Fruit fly (Drosophila melanogaster) whole organism, embryonic: Measurements from ENCODE around the gene mRpL20.

ENCODE experiments used
- CG10147 ChIP-seq: fragments of 200-800 bp; sonication (Bioruptor generic); optimal IDR thresholded peaks from 2 replicates; lab custom pipeline; 2019; ENCODE audit warnings: missing biosample characterization, mild to moderate bottlenecking, missing genetic modification characterization, moderate library complexity
- CG10462 ChIP-seq: fragments of 200-800 bp; sonication (Bioruptor generic); optimal IDR thresholded peaks from 2 replicates; lab custom pipeline; 2016; ENCODE audit warnings: missing biosample characterization, missing genetic modification characterization
- CG12391 ChIP-seq: fragments of 200-800 bp; sonication (Bioruptor generic); optimal IDR thresholded peaks from 3 replicates; lab custom pipeline; 2018; ENCODE audit warnings: missing biosample characterization, mild to moderate bottlenecking, missing genetic modification characterization, moderate library complexity
- CG13894 ChIP-seq: fragments of 200-800 bp; sonication (Bioruptor generic); optimal IDR thresholded peaks from 3 replicates; lab custom pipeline; 2018; ENCODE audit warnings: missing biosample characterization, mild to moderate bottlenecking, missing genetic modification characterization, moderate library complexity
- CG15479 ChIP-seq: fragments of 200-800 bp; sonication (Bioruptor generic); optimal IDR thresholded peaks from 3 replicates; lab custom pipeline; 2019; ENCODE audit warnings: missing biosample characterization, mild to moderate bottlenecking, missing genetic modification characterization, moderate library complexity
- CG16815 ChIP-seq: fragments of 200-800 bp; sonication (Bioruptor generic); optimal IDR thresholded peaks from 3 replicates; lab custom pipeline; 2017; ENCODE audit warnings: missing biosample characterization, mild to moderate bottlenecking, missing genetic modification characterization
- CG18262 ChIP-seq: fragments of 200-800 bp; optimal IDR thresholded peaks from 3 replicates; lab custom pipeline; 2019; ENCODE audit warnings: missing biosample characterization, mild to moderate bottlenecking, missing genetic modification characterization, moderate library complexity
- CG18619 ChIP-seq: fragments of 200-800 bp; sonication (Bioruptor generic); optimal IDR thresholded peaks from 3 replicates; lab custom pipeline; 2017; ENCODE audit warnings: missing biosample characterization, mild to moderate bottlenecking, missing genetic modification characterization
- CG2129 ChIP-seq: fragments of 200-800 bp; sonication (Bioruptor generic); IDR thresholded peaks from 2 replicates; pipeline ENCODE4 v1.3.6; 2022; ENCODE audit warnings: missing biosample characterization, missing genetic modification characterization; ENCODE audit not compliant: partially characterized antibody
- CG31224 ChIP-seq: fragments of 200-800 bp; sonication (Bioruptor generic); IDR thresholded peaks from 2 replicates; pipeline ENCODE4 v1.3.6; 2022; ENCODE audit warnings: missing biosample characterization, missing genetic modification characterization
- CG33557 ChIP-seq: fragments of 200-800 bp; sonication (Bioruptor generic); optimal IDR thresholded peaks from 2 replicates; lab custom pipeline; 2019; ENCODE audit warnings: missing biosample characterization, mild to moderate bottlenecking, missing genetic modification characterization, moderate library complexity
- CG4617 ChIP-seq: fragments of 200-800 bp; sonication (Bioruptor generic); optimal IDR thresholded peaks from 3 replicates; lab custom pipeline; 2016; ENCODE audit warnings: missing biosample characterization, missing genetic modification characterization, borderline replicate concordance
- CG6254 ChIP-seq: fragments of 200-800 bp; sonication (Bioruptor generic); optimal IDR thresholded peaks from 3 replicates; lab custom pipeline; 2017; ENCODE audit warnings: mild to moderate bottlenecking, missing biosample characterization, missing genetic modification reagents, missing genetic modification characterization
- CG6813 ChIP-seq: fragments of 200-800 bp; sonication (Bioruptor generic); optimal IDR thresholded peaks from 2 replicates; lab custom pipeline; 2017; ENCODE audit warnings: missing biosample characterization, missing genetic modification characterization, mild to moderate bottlenecking, moderate library complexity, missing genetic modification reagents
- CG7839 ChIP-seq: fragments of 200-800 bp; sonication (Bioruptor generic); optimal IDR thresholded peaks from 3 replicates; lab custom pipeline; 2018; ENCODE audit warnings: missing biosample characterization, mild to moderate bottlenecking, missing genetic modification characterization, moderate library complexity
- CG8290 ChIP-seq, 3 experiments: fragments of 200-800 bp; sonication (Bioruptor generic); optimal IDR thresholded peaks; 2 replicates each; lab custom pipeline; 2016 to 2019; ENCODE audit warnings: missing biosample characterization in 3 of 3, missing genetic modification characterization in 3 of 3, mild to moderate bottlenecking in 2 of 3, moderate library complexity in 1 of 3
- Camta ChIP-seq: fragments of 200-800 bp; sonication (Bioruptor generic); optimal IDR thresholded peaks from 2 replicates; lab custom pipeline; 2016; ENCODE audit warnings: missing biosample characterization, missing genetic modification characterization
- Dek ChIP-seq: fragments of 200-800 bp; sonication (Bioruptor generic); optimal IDR thresholded peaks from 3 replicates; lab custom pipeline; 2019; ENCODE audit warnings: missing biosample characterization, mild to moderate bottlenecking, missing genetic modification characterization, moderate library complexity
- Dll ChIP-seq: fragments of 200-800 bp; sonication (Bioruptor generic); IDR thresholded peaks from 4 replicates; pipeline ENCODE4 v1.3.6; 2022; ENCODE audit warnings: missing biosample characterization, missing genetic modification characterization; ENCODE audit not compliant: partially characterized antibody
- Dref ChIP-seq: fragments of 200-800 bp; sonication (Bioruptor generic); IDR thresholded peaks from 2 replicates; pipeline ENCODE4 v1.3.6; 2022; ENCODE audit warnings: missing biosample characterization, missing genetic modification characterization
- E2f1 ChIP-seq: fragments of 200-800 bp; sonication (Bioruptor generic); IDR thresholded peaks from 2 replicates; pipeline ENCODE4 v1.3.6; 2022; ENCODE audit warnings: missing biosample characterization, missing genetic modification characterization
- HLH54F ChIP-seq: fragments of 200-800 bp; sonication (Bioruptor generic); optimal IDR thresholded peaks from 3 replicates; lab custom pipeline; 2016; ENCODE audit warnings: missing biosample characterization, missing genetic modification characterization
- Opbp ChIP-seq: fragments of 200-800 bp; sonication (Bioruptor generic); IDR thresholded peaks from 3 replicates; pipeline ENCODE4 v1.3.6; 2022; ENCODE audit warnings: missing biosample characterization, missing genetic modification characterization; ENCODE audit not compliant: partially characterized antibody
- Xbp1 ChIP-seq: fragments of 200-800 bp; sonication (Bioruptor generic); optimal IDR thresholded peaks from 3 replicates; lab custom pipeline; 2016; ENCODE audit warnings: missing biosample characterization, mild to moderate bottlenecking, missing genetic modification characterization
- YL-1 ChIP-seq: fragments of 200-800 bp; sonication (Bioruptor generic); optimal IDR thresholded peaks from 3 replicates; lab custom pipeline; 2017; ENCODE audit warnings: missing biosample characterization, mild to moderate bottlenecking, missing genetic modification characterization
- ato ChIP-seq: fragments of 200-800 bp; sonication (Bioruptor generic); IDR thresholded peaks from 2 replicates; pipeline ENCODE4 v1.3.6; 2022; ENCODE audit warnings: missing biosample characterization, missing genetic modification characterization; ENCODE audit not compliant: partially characterized antibody
- az2 ChIP-seq: fragments of 200-800 bp; sonication (Bioruptor generic); optimal IDR thresholded peaks from 3 replicates; lab custom pipeline; 2016; ENCODE audit warnings: missing biosample characterization, missing genetic modification characterization
- bbx ChIP-seq: fragments of 200-800 bp; sonication (Bioruptor generic); IDR thresholded peaks from 2 replicates; pipeline ENCODE4 v1.3.6; 2022; ENCODE audit warnings: missing biosample characterization, missing genetic modification characterization; ENCODE audit not compliant: partially characterized antibody
- btn ChIP-seq: fragments of 200-800 bp; sonication (Bioruptor generic); optimal IDR thresholded peaks from 2 replicates; lab custom pipeline; 2016; ENCODE audit warnings: missing biosample characterization, missing genetic modification characterization
- cato ChIP-seq: fragments of 200-800 bp; sonication (Bioruptor generic); optimal IDR thresholded peaks from 2 replicates; lab custom pipeline; 2016; ENCODE audit warnings: missing biosample characterization, missing genetic modification characterization, borderline replicate concordance
- corto ChIP-seq: fragments of 200-800 bp; sonication (Bioruptor generic); optimal IDR thresholded peaks from 2 replicates; lab custom pipeline; 2016; ENCODE audit warnings: missing biosample characterization, mild to moderate bottlenecking, missing genetic modification characterization, moderate library complexity
- crp ChIP-seq, 2 experiments: fragments of 200-800 bp; sonication (Bioruptor generic); optimal IDR thresholded peaks; 2 replicates in 1 of 2; 3 replicates in 1 of 2; lab custom pipeline; 2017; ENCODE audit warnings: missing biosample characterization in 2 of 2, missing genetic modification characterization in 2 of 2, mild to moderate bottlenecking in 1 of 2, moderate library complexity in 1 of 2
- dm ChIP-seq: fragments of 200-800 bp; sonication (Bioruptor generic); optimal IDR thresholded peaks from 3 replicates; lab custom pipeline; 2016; ENCODE audit warnings: missing biosample characterization, missing genetic modification characterization
- ftz-f1 ChIP-seq: fragments of 200-800 bp; sonication (Bioruptor generic); optimal IDR thresholded peaks from 2 replicates; lab custom pipeline; 2016; ENCODE audit warnings: missing biosample characterization, missing genetic modification characterization
- gro ChIP-seq: fragments of 200-800 bp; sonication (Bioruptor generic); optimal IDR thresholded peaks from 2 replicates; lab custom pipeline; 2016; ENCODE audit warnings: missing biosample characterization, missing genetic modification characterization
- maf-S ChIP-seq: fragments of 200-800 bp; sonication (Bioruptor generic); optimal IDR thresholded peaks from 2 replicates; lab custom pipeline; 2016; ENCODE audit warnings: missing biosample characterization, missing genetic modification characterization
- nau ChIP-seq: fragments of 200-800 bp; sonication (Bioruptor generic); optimal IDR thresholded peaks from 3 replicates; lab custom pipeline; 2017; ENCODE audit warnings: missing biosample characterization, mild to moderate bottlenecking, missing genetic modification characterization, missing genetic modification reagents
- onecut ChIP-seq: fragments of 200-800 bp; sonication (Bioruptor generic); IDR thresholded peaks from 2 replicates; pipeline ENCODE4 v1.3.6; 2022; ENCODE audit warnings: missing biosample characterization, missing genetic modification characterization
- pita ChIP-seq: fragments of 200-800 bp; sonication (Bioruptor generic); optimal IDR thresholded peaks from 2 replicates; lab custom pipeline; 2017; ENCODE audit warnings: missing biosample characterization, mild to moderate bottlenecking, missing genetic modification characterization
- pzg ChIP-seq: fragments of 200-800 bp; sonication (Bioruptor generic); optimal IDR thresholded peaks from 3 replicates; lab custom pipeline; 2018; ENCODE audit warnings: missing biosample characterization, mild to moderate bottlenecking, missing genetic modification characterization, moderate library complexity
- repo ChIP-seq: fragments of 200-800 bp; sonication (Bioruptor generic); optimal IDR thresholded peaks from 2 replicates; lab custom pipeline; 2016; ENCODE audit warnings: missing biosample characterization, missing genetic modification characterization
- ro ChIP-seq: fragments of 200-800 bp; sonication (Bioruptor generic); IDR thresholded peaks from 2 replicates; pipeline ENCODE4 v1.3.6; 2022; ENCODE audit warnings: missing biosample characterization, missing genetic modification characterization
- slou ChIP-seq: fragments of 200-800 bp; sonication (Bioruptor generic); optimal IDR thresholded peaks from 3 replicates; lab custom pipeline; 2016; ENCODE audit warnings: missing biosample characterization, missing genetic modification characterization
- stc ChIP-seq: fragments of 200-800 bp; sonication (Bioruptor generic); IDR thresholded peaks from 2 replicates; pipeline ENCODE4 v1.3.6; 2022; ENCODE audit warnings: missing biosample characterization, missing genetic modification characterization
- tx ChIP-seq: fragments of 200-800 bp; sonication (Bioruptor generic); optimal IDR thresholded peaks from 2 replicates; lab custom pipeline; 2016; ENCODE audit warnings: missing biosample characterization, missing genetic modification characterization
- wor ChIP-seq: fragments of 200-800 bp; sonication (Bioruptor generic); IDR thresholded peaks from 2 replicates; pipeline ENCODE4 v1.3.6; 2022; ENCODE audit warnings: missing biosample characterization, missing genetic modification characterization
- zf30C ChIP-seq: fragments of 200-800 bp; sonication (Bioruptor generic); optimal IDR thresholded peaks from 3 replicates; lab custom pipeline; 2018; ENCODE audit warnings: missing biosample characterization, mild to moderate bottlenecking, missing genetic modification characterization

mRpL20 gene

DNA sequence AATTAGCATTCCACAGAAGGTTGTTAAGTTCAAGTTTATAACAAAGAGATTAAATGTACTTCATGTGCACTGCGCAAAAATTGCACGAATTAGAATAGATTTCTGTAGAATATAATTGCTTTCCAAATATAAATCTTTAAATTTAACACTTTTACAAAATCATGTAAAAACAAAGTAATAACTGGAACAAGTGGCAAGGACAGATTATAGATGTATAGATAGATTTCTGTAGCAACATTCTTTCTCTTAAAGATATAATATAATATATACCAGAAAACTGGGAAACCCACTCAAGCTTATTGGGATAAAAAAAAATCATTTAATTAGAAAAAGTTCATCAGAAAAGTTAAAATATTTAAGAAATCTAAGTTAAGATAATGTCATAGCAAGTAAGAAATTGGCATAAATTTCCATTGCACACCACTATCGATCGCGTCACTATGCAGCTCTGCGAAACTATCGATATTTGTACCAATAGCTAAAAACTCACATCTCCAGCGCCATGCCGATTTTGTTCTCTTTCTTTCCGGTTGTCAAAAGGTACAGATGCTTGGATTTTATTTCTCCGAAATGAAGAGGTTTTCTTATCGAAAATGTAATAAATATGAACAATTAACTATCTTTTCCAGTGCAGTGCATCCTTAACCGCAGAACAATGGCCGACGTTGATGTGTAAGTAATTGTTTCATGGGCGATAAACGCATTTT lies 5.3 kb upstream of the mRpL20 start, which contains the start of gene RpS12 (continued):
- TF ChIP-seq az2 (GFP tag; lab: Kevin White, UChicago) (peak; percentile 48), Dref (GFP tag; lab: Robert Waterston, UW) (peak; percentile 92), Dek (peak; percentile 64), CG6254 (GFP tag; lab: Kevin White, UChicago) (peak; percentile 42), CG2129 (GFP tag; lab: Robert Waterston, UW) (peak; percentile 52), cato (GFP tag; lab: Kevin White, UChicago) (peak; percentile 58), slou (GFP tag; lab: Kevin White, UChicago) (peak; percentile 65), corto (GFP tag; lab: Kevin White, UChicago) (no peak), CG10147 (GFP tag; lab: Kevin White, UChicago) (peak; percentile 28), CG33557 (peak; percentile 34), CG4617 (GFP tag; lab: Kevin White, UChicago) (peak; percentile 48), bbx (peak; percentile 88), ro (GFP tag; lab: Robert Waterston, UW) (no peak), tx (GFP tag; lab: Kevin White, UChicago) (peak; percentile 51), ato (GFP tag; lab: Robert Waterston, UW) (peak; percentile 85), nau (GFP tag; lab: Kevin White, UChicago) (peak; percentile 81), YL-1 (GFP tag; lab: Kevin White, UChicago) (peak; percentile 86), crp (GFP tag; optimal IDR thresholded peaks at IDR 0.05; lab: Kevin White, UChicago) (peak in 1 of 2 experiments; percentile 34), CG12391 (tag; lab: Kevin White, UChicago) (peak; percentile 73), CG18619 (GFP tag; lab: Kevin White, UChicago) (peak; percentile 87), onecut (peak; percentile 83), Xbp1 (GFP tag; lab: Kevin White, UChicago) (peak; percentile 79), dm (GFP tag; lab: Kevin White, UChicago) (peak; percentile 96), maf-S (GFP tag; lab: Kevin White, UChicago) (peak; percentile 78), CG8290 (GFP tag; optimal IDR thresholded peaks at IDR 0.05; lab: Kevin White, UChicago) (peak; percentile 71), CG8290 (tag; optimal IDR thresholded peaks at IDR 0.05; lab: Kevin White, UChicago) (peak in 1 of 2 experiments; percentile 95), Camta (peak; percentile 73), CG16815 (GFP tag; lab: Kevin White, UChicago) (peak; percentile 11), zf30C (no peak), HLH54F (GFP tag; lab: Kevin White, UChicago) (peak; percentile 73), stc (GFP tag; lab: Robert Waterston, UW) (peak; percentile 42; the same call in 1 of the 2 replicates), Opbp (peak; percentile 90), CG10462 (peak; percentile 53), repo (GFP tag; lab: Kevin White, UChicago) (peak; percentile 72), CG13894 (tag; lab: Kevin White, UChicago) (peak; percentile 73), ftz-f1 (GFP tag; lab: Kevin White, UChicago) (no peak), CG7839 (tag; lab: Kevin White, UChicago) (peak; percentile 70), CG6813 (GFP tag; lab: Kevin White, UChicago) (peak; percentile 87), gro (peak; percentile 82), CG31224 (GFP tag; lab: Robert Waterston, UW) (peak; percentile 29; the same call in 1 of the 2 replicates), btn (peak; percentile 4), E2f1 (peak; percentile 47), pzg (GFP tag; lab: Kevin White, UChicago) (peak; percentile 81), CG18262 (tag; lab: Kevin White, UChicago) (peak; percentile 41), Dll (GFP tag; lab: Robert Waterston, UW) (peak; percentile 76), wor (GFP tag; lab: Robert Waterston, UW) (peak; percentile 37), pita (GFP tag; lab: Kevin White, UChicago) (no peak), CG15479 (GFP tag; lab: Kevin White, UChicago) (no peak)
